Worm (Caenorhabditis elegans): ENCODE results near the gene srh-133.
"Not testable (repeated sequence)": the region's sequence is repeated elsewhere in the genome, so short reads cannot be mapped to it uniquely, and the experiment has no call there.

Gene srh-133

DNA sequence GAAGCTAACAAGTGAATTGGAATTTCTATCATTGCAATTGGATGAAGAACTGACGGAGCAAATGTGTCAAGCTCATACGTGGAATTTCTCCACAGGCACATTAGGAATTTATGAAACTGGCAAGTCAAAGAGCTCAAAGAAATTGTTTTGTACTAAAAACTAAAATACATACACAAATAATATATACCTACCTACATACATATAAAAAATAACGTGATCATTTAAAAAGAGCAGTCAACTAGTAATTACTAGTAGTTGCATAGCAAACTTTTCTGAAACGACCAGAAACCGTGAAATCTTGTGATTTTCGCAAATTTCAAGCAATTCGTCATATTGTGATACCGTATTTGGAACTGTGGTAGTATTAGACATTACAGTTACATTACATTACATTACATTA, at the start of gene srh-133:
Gene srh-133 (minus strand): TSS at position 101 of the 400 bp plus-strand sequence.
- TF ChIP-seq bed-3 (GFP tag; optimal IDR thresholded peaks at IDR 0.05) = no peak
- TF ChIP-seq ham-2 (GFP tag; optimal IDR thresholded peaks at IDR 0.05) = no peak
- TF ChIP-seq flh-1 (GFP tag; optimal IDR thresholded peaks at IDR 0.05) = no peak
- no peak for TF ChIP-seq unc-39 (tag; optimal IDR thresholded peaks at IDR 0.05)
- TF ChIP-seq mep-1 (tag; optimal IDR thresholded peaks at IDR 0.05) = no peak
- no peak for TF ChIP-seq drap-1 (GFP tag; optimal IDR thresholded peaks at IDR 0.05)
- TF ChIP-seq snpc-4 (tag; optimal IDR thresholded peaks at IDR 0.05) = no peak
- TF ChIP-seq elt-3 (tag; optimal IDR thresholded peaks at IDR 0.05) = no peak
- TF ChIP-seq nhr-237 (tag; optimal IDR thresholded peaks at IDR 0.05) = no peak
- no peak for TF ChIP-seq zip-8 (tag; optimal IDR thresholded peaks at IDR 0.05)
- no peak for TF ChIP-seq lin-13 (tag; optimal IDR thresholded peaks at IDR 0.05)
- TF ChIP-seq nhr-12 (tag; optimal IDR thresholded peaks at IDR 0.05) = no peak
- TF ChIP-seq ceh-83 (GFP tag; optimal IDR thresholded peaks at IDR 0.05) = no peak
- TF ChIP-seq pha-4 (tag; optimal IDR thresholded peaks at IDR 0.05) = no peak
- no peak for TF ChIP-seq tbx-8 (GFP tag; optimal IDR thresholded peaks at IDR 0.05)

DNA sequence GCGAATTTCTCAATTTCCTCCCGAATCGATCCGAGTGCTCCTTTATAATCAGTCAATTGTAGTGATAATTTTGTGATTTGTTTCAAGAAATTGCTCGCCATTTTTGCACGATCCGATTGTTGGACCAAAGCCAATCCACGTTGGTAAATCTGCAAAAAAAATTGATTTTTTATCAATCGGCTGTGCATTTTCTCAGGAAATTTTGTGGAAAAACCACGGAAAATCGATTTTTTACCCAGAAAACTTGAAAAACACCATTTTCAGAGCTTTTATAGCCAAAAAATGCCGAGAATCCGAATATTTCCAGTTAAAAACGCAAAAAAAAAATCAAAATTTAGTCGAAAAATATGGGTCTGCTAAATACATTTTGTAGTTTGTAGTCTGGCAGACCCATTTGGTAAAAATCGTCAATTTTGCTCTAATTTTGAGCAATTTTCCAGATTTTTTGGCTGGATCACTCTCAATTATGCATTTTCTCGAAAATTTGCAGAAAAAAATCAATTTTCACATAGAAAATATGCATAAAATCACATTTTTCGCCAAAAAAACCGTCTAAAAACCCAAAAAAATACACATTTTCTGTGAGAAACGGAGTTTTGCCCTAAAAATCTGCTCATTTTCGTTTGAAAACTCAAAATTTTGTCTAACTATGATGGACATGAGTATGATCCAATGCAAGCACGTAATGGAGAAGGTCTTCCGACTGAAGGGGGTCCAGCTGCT, 41.4 kb upstream of the srh-133 start, which contains the start of the genes Y59A8B.25 and ebp-3:
Gene Y59A8B.25 (minus strand): TSS at position 101 of the 723 bp plus-strand sequence.
Gene ebp-3 (plus strand): TSS at position 673 of the 723 bp plus-strand sequence.
- not testable (repeated sequence) for TF ChIP-seq lin-13, ceh-39, mls-2 (tag; optimal IDR thresholded peaks at IDR 0.05)

DNA sequence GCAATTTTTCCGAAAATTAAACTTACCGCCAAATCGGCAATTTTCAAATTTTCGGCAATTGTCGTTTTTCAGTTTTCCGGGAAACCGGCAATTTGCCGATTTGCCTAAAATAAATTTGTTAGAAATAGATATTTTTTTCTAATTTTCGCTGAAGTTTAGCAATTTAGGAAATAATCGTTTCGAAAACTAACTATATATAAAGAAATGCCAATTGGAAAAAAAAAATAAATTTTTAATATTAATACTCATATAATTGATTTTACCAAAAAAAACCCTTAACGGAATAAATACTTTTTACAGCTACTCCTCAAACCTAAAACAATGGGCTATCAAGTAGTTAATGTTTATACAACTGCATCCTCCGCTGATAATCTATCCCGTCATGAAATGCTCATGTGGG, 29.3 kb upstream of the srh-133 start, which contains the start of gene ebp-1:
Gene ebp-1 (plus strand): TSS at position 301 of the 400 bp plus-strand sequence.
- TF ChIP-seq snpc-4 (tag; optimal IDR thresholded peaks at IDR 0.05) (no peak), tbx-8 (GFP tag; optimal IDR thresholded peaks at IDR 0.05) (no peak), lin-13 (tag; optimal IDR thresholded peaks at IDR 0.05) (no peak), ceh-43 (GFP tag; optimal IDR thresholded peaks at IDR 0.05) (no peak), pha-4 (tag; optimal IDR thresholded peaks at IDR 0.05) (no peak), nhr-76 (tag; optimal IDR thresholded peaks at IDR 0.05) (no peak), hlh-1 (tag; optimal IDR thresholded peaks at IDR 0.05) (no peak), blmp-1 (tag; optimal IDR thresholded peaks at IDR 0.05) (no peak), unc-39 (tag; optimal IDR thresholded peaks at IDR 0.05) (no peak), mls-2 (tag; optimal IDR thresholded peaks at IDR 0.05) (no peak), unc-120 (tag; optimal IDR thresholded peaks at IDR 0.05; ENCODE audit: poor library complexity, severe bottlenecking) (no peak), M03D4.4 (tag; optimal IDR thresholded peaks at IDR 0.05) (no peak)

DNA sequence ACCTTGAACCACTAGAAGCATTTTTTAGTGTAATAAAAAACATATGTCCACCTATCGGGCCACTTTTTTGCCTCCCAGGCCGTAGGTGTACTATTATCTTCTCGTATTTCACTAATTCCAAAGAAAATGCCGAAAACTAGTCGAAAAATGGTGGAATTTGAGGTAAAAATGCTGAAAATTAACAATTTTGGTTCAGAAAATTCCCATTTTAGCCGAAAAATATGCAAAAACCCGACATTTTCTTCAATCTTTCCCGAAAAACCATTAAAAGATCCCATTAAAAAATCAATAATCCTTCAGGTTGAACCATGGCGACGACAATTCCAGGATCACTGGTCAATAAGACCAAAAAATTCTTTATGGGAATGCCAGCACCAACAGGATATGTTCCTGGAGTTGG, 8.2 kb upstream of the srh-133 start, which contains the start of gene prp-6:
Gene prp-6 (plus strand): TSS at position 301 of the 400 bp plus-strand sequence.
- TF ChIP-seq unc-39 (tag; optimal IDR thresholded peaks at IDR 0.05) (no peak), zip-8 (tag; optimal IDR thresholded peaks at IDR 0.05) (no peak), blmp-1 (tag; optimal IDR thresholded peaks at IDR 0.05) (no peak), mab-5 (tag; optimal IDR thresholded peaks at IDR 0.05) (no peak), hlh-1 (tag; optimal IDR thresholded peaks at IDR 0.05) (peak; percentile 4), sem-2 (GFP tag; optimal IDR thresholded peaks at IDR 0.05) (no peak)

DNA sequence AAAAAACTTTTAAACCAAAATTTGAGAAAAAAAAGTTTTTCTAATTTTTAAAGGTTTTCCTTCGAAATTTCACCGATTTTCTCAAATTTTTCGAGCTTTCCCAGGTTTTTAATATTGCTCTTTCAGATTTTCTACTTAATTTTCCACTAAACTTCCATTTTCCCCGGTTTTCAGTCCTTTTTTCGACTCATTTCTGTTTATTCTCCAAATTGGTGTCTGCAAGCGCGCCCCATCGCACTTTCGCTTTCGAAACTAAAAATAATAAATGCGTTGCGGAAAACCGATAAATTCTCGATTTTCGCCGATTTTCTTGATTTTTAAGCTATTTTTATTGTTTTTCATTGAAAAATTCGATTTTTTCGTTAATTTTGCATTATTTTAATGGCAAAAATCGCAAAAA, 7.4 kb upstream of the srh-133 start:
- TF ChIP-seq sptf-1 (tag; optimal IDR thresholded peaks at IDR 0.05) = no peak
- peak; percentile 20 for TF ChIP-seq ces-1 (GFP tag; optimal IDR thresholded peaks at IDR 0.05)
- TF ChIP-seq ceh-39 (tag; optimal IDR thresholded peaks at IDR 0.05) = peak; percentile 35
- peak; percentile 60 for TF ChIP-seq blmp-1 (tag; optimal IDR thresholded peaks at IDR 0.05)
- no peak for TF ChIP-seq nhr-76 (tag; optimal IDR thresholded peaks at IDR 0.05)

DNA sequence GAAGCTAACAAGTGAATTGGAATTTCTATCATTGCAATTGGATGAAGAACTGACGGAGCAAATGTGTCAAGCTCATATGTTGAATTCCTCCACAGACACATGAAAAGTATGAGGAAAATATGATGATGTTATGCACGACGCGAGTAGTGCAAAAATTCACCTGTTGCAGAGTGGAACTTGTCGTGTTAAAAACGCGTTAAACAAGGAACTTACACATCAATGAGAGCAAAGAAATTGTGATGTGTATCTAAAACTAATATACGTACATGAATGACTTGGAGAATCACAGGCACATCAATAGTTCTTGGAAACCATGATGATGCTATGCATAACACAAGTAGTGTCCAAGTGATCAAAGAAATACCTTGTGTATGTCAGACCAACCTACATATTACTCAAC, 3.2 kb upstream of the srh-133 start, which contains the start of gene srh-134:
Gene srh-134 (minus strand): TSS at position 101 of the 400 bp plus-strand sequence.
- no peak for TF ChIP-seq sptf-1 (tag; optimal IDR thresholded peaks at IDR 0.05)
- TF ChIP-seq mep-1 (tag; optimal IDR thresholded peaks at IDR 0.05) = no peak
- TF ChIP-seq flh-1 (GFP tag; optimal IDR thresholded peaks at IDR 0.05) = no peak
- no peak for TF ChIP-seq ceh-43 (GFP tag; optimal IDR thresholded peaks at IDR 0.05)
- TF ChIP-seq ztf-11 (tag; optimal IDR thresholded peaks at IDR 0.05) = no peak

Measured in whole organism, mixed stage, embryonic.